Worm (Caenorhabditis elegans): ENCODE data around the gene Y49F6B.6.

Gene Y49F6B.6

ce11 chrII:3520988-3521850 is 48.3 kb downstream of the Y49F6B.6 start, which contains the start of gene W09G10.9 (continued):
- TF ChIP-seq Y116A8C.19 (tag; optimal IDR thresholded peaks at IDR 0.05; ENCODE audit: borderline replicate concordance) (no peak), rnt-1 (tag; optimal IDR thresholded peaks at IDR 0.05) (peak; percentile 79), fkh-10 (GFP tag; optimal IDR thresholded peaks at IDR 0.05) (peak; percentile 14), isw-1 (GFP tag; IDR thresholded peaks at IDR 0.05) (peak; percentile 76), aly-2 (tag; optimal IDR thresholded peaks at IDR 0.05) (no peak), skn-1 (tag; optimal IDR thresholded peaks at IDR 0.05) (peak; percentile 41), ceh-88 (GFP tag; IDR thresholded peaks at IDR 0.05) (peak; percentile 73), ets-5 (GFP tag; IDR thresholded peaks at IDR 0.05) (no peak), lsy-2 (tag; optimal IDR thresholded peaks at IDR 0.05) (peak; percentile 72 to 77), elt-3 (tag; optimal IDR thresholded peaks at IDR 0.05) (peak in 2 of 6 experiments; percentile 4 to 19), nhr-76 (tag; optimal IDR thresholded peaks at IDR 0.05) (no peak), zip-4 (GFP tag; optimal IDR thresholded peaks at IDR 0.05) (peak; percentile 27), pax-3 (tag; optimal IDR thresholded peaks at IDR 0.05) (no peak), unc-86 (tag; optimal IDR thresholded peaks at IDR 0.05) (peak; percentile 55), elt-2 (tag; optimal IDR thresholded peaks at IDR 0.05) (peak; percentile 23), nhr-77 (tag; optimal IDR thresholded peaks at IDR 0.05) (peak; percentile 52), nhr-28 (tag; optimal IDR thresholded peaks at IDR 0.05) (no peak), nhr-85 (tag) (peak; percentile 63), fos-1 (tag; optimal IDR thresholded peaks at IDR 0.05) (no peak), lir-3 (tag; optimal IDR thresholded peaks at IDR 0.05; ENCODE audit: poor library complexity) (peak; percentile 52), snpc-4 (tag; optimal IDR thresholded peaks at IDR 0.05) (peak; percentile 27), hlh-17 (GFP tag; optimal IDR thresholded peaks at IDR 0.05; ENCODE audit: borderline replicate concordance) (no peak), unc-30 (tag; optimal IDR thresholded peaks at IDR 0.05) (no peak), swsn-7 (tag; optimal IDR thresholded peaks at IDR 0.05) (peak; percentile 71), ztf-4 (tag; optimal IDR thresholded peaks at IDR 0.05) (no peak), nhr-90 (tag; optimal IDR thresholded peaks at IDR 0.05; ENCODE audit: poor library complexity) (peak; percentile 60), sup-37 (GFP tag; optimal IDR thresholded peaks at IDR 0.05) (no peak), ceh-90 (tag; optimal IDR thresholded peaks at IDR 0.05) (no peak), unc-98 (GFP tag; IDR thresholded peaks at IDR 0.05) (no peak), pag-3 (tag; optimal IDR thresholded peaks at IDR 0.05; ENCODE audit: borderline replicate concordance, insufficient read depth) (no peak), irx-1 (tag; optimal IDR thresholded peaks at IDR 0.05) (peak; percentile 40), efl-3 (GFP tag; optimal IDR thresholded peaks at IDR 0.05) (no peak), C16A3.4 (tag; optimal IDR thresholded peaks at IDR 0.05) (peak; percentile 41), C04F5.9 (tag; optimal IDR thresholded peaks at IDR 0.05) (no peak), blmp-1 (tag; optimal IDR thresholded peaks at IDR 0.05) (no peak), dsc-1 (tag; optimal IDR thresholded peaks at IDR 0.05) (peak; percentile 77), grh-1 (GFP tag; IDR thresholded peaks at IDR 0.05) (peak; percentile 34; the same call in 1 of the 2 replicates), F16B12.6 (tag; optimal IDR thresholded peaks at IDR 0.05) (peak; percentile 48), nhr-71 (tag; optimal IDR thresholded peaks at IDR 0.05) (peak; percentile 80), zag-1 (tag; optimal IDR thresholded peaks at IDR 0.05) (no peak), hpl-2 (GFP tag; optimal IDR thresholded peaks at IDR 0.05) (no peak), mab-9 (GFP tag; IDR thresholded peaks at IDR 0.05) (peak; percentile 75), sox-4 (tag; optimal IDR thresholded peaks at IDR 0.05) (no peak), nhr-20 (tag; optimal IDR thresholded peaks at IDR 0.05) (peak; percentile 78), nhr-237 (tag; optimal IDR thresholded peaks at IDR 0.05) (no peak), mep-1 (tag; optimal IDR thresholded peaks at IDR 0.05) (peak; percentile 23), vab-15 (tag; optimal IDR thresholded peaks at IDR 0.05) (no peak), dpl-1 (GFP tag; optimal IDR thresholded peaks at IDR 0.05) (peak; percentile 8 to 47 (median 43)), C34B4.2 (tag; optimal IDR thresholded peaks at IDR 0.05) (no peak), tbx-2 (tag; optimal IDR thresholded peaks at IDR 0.05) (peak; percentile 66), xbp-1 (tag; optimal IDR thresholded peaks at IDR 0.05) (peak; percentile 72)

Measured in whole organism, L1 larva.